Worm (Caenorhabditis elegans) whole organism, midembryonic: Measurements from ENCODE around the gene K08F8.15.

ENCODE experiments used
- T22C8.4 ChIP-seq: fragments of 200-800 bp; sonication (Bioruptor generic); IDR thresholded peaks from 2 replicates; pipeline ENCODE4 v1.3.6; 2022; ENCODE audit warnings: missing genetic modification characterization, missing compliant biosample characterization
- cog-1 ChIP-seq: sonication (generic microtip); optimal IDR thresholded peaks from 2 replicates; lab custom pipeline; 2016; ENCODE audit warnings: missing genetic modification characterization, missing compliant biosample characterization
- flt-1 ChIP-seq: fragments of 200-800 bp; sonication (Bioruptor generic); IDR thresholded peaks from 2 replicates; pipeline ENCODE4 v1.3.6; 2022; ENCODE audit warnings: missing genetic modification characterization, missing compliant biosample characterization
- klf-2 ChIP-seq: fragments of 200-800 bp; sonication (Bioruptor generic); conservative IDR thresholded peaks from 2 replicates; pipeline ENCODE4 v1.3.6; 2022; ENCODE audit warnings: missing genetic modification reagents, missing genetic modification characterization, missing compliant biosample characterization
- med-1 ChIP-seq: sonication (generic microtip); optimal IDR thresholded peaks from 2 replicates; lab custom pipeline; 2017; ENCODE audit warnings: missing genetic modification characterization, mild to moderate bottlenecking, missing compliant biosample characterization, antibody characterized with exemption, missing genetic modification reagents; ENCODE audit not compliant: insufficient read depth
- ref-1 ChIP-seq: fragments of 200-800 bp; sonication (Bioruptor generic); conservative IDR thresholded peaks from 2 replicates; pipeline ENCODE4 v1.3.6; 2022; ENCODE audit warnings: missing genetic modification reagents, missing genetic modification characterization, missing compliant biosample characterization
- tab-1 ChIP-seq: fragments of 200-800 bp; sonication (Bioruptor generic); IDR thresholded peaks from 2 replicates; pipeline ENCODE4 v1.3.6; 2022; ENCODE audit warnings: missing genetic modification characterization, missing compliant biosample characterization
- ztf-23 ChIP-seq: fragments of 200-800 bp; sonication (Bioruptor generic); IDR thresholded peaks from 2 replicates; pipeline ENCODE4 v1.3.6; 2022; ENCODE audit warnings: missing genetic modification reagents, missing genetic modification characterization, missing compliant biosample characterization
- ztf-29 ChIP-seq: fragments of 200-800 bp; sonication (Bioruptor generic); IDR thresholded peaks from 2 replicates; pipeline ENCODE4 v1.3.6; 2022; ENCODE audit warnings: missing genetic modification reagents, missing genetic modification characterization, missing compliant biosample characterization

K08F8.15 gene

ce11 chrII:8745449-8746297 is 20.9 kb upstream of the K08F8.15 start:
- no peak for TF ChIP-seq ztf-23 (GFP tag; lab: Robert Waterston, UW)

ce11 chrII:8746298-8746775 is 20.3 kb upstream of the K08F8.15 start:
- TF ChIP-seq cog-1 (tag; lab: Kevin White, UChicago) (no peak), flt-1 (GFP tag; lab: Robert Waterston, UW) (no peak), T22C8.4 (GFP tag; lab: Robert Waterston, UW) (no peak), klf-2 (no peak), tab-1 (GFP tag; lab: Robert Waterston, UW) (no peak), ref-1 (GFP tag; lab: Robert Waterston, UW) (no peak), med-1 (GFP tag; lab: Kevin White, UChicago) (no peak), ztf-29 (no peak), ztf-23 (GFP tag; lab: Robert Waterston, UW) (no peak)

- TF ChIP-seq flt-1 (GFP tag; lab: Robert Waterston, UW), result peak; percentile 63; the same call in 1 of the 2 replicates
- no peak for TF ChIP-seq cog-1 (tag; lab: Kevin White, UChicago)
Measured at ce11 chrII:8747246-8747938, 19.2 kb upstream of the K08F8.15 start.

ce11 chrII:8747939-8748352 is 18.7 kb upstream of the K08F8.15 start:
- TF ChIP-seq flt-1 (GFP tag; lab: Robert Waterston, UW) (0 out of 2 replicates have a peak, but pooled peaks have one; percentile 46), med-1 (GFP tag; lab: Kevin White, UChicago) (no peak), T22C8.4 (GFP tag; lab: Robert Waterston, UW) (no peak), klf-2 (no peak), ref-1 (GFP tag; lab: Robert Waterston, UW) (peak; percentile 55; the same call in 1 of the 2 replicates), ztf-29 (no peak), ztf-23 (GFP tag; lab: Robert Waterston, UW) (no peak), cog-1 (tag; lab: Kevin White, UChicago) (peak; percentile 79)

ce11 chrII:8748638-8749037 is 18.0 kb upstream of the K08F8.15 start:
- TF ChIP-seq klf-2 (no peak), flt-1 (GFP tag; lab: Robert Waterston, UW) (no peak), ztf-23 (GFP tag; lab: Robert Waterston, UW) (no peak), med-1 (GFP tag; lab: Kevin White, UChicago) (no peak), ztf-29 (no peak), T22C8.4 (GFP tag; lab: Robert Waterston, UW) (no peak), tab-1 (GFP tag; lab: Robert Waterston, UW) (no peak), cog-1 (tag; lab: Kevin White, UChicago) (no peak), ref-1 (GFP tag; lab: Robert Waterston, UW) (no peak)

- TF ChIP-seq tab-1 (GFP tag; lab: Robert Waterston, UW), result no peak
- TF ChIP-seq ztf-29, result no peak
- no peak for TF ChIP-seq klf-2
- TF ChIP-seq ztf-23 (GFP tag; lab: Robert Waterston, UW), result no peak
- no peak for TF ChIP-seq med-1 (GFP tag; lab: Kevin White, UChicago)
- TF ChIP-seq flt-1 (GFP tag; lab: Robert Waterston, UW), result no peak
Measured at ce11 chrII:8749084-8749483, 17.5 kb upstream of the K08F8.15 start.

ce11 chrII:8750056-8750455 is 16.6 kb upstream of the K08F8.15 start:
- no peak for TF ChIP-seq klf-2
- TF ChIP-seq med-1 (GFP tag; lab: Kevin White, UChicago), result no peak
- TF ChIP-seq flt-1 (GFP tag; lab: Robert Waterston, UW), result no peak
- TF ChIP-seq cog-1 (tag; lab: Kevin White, UChicago), result no peak
- no peak for TF ChIP-seq ztf-29
- TF ChIP-seq T22C8.4 (GFP tag; lab: Robert Waterston, UW), result no peak
- no peak for TF ChIP-seq ref-1 (GFP tag; lab: Robert Waterston, UW)
- TF ChIP-seq ztf-23 (GFP tag; lab: Robert Waterston, UW), result no peak
- TF ChIP-seq tab-1 (GFP tag; lab: Robert Waterston, UW), result no peak

ce11 chrII:8751042-8751441 is 15.6 kb upstream of the K08F8.15 start:
- TF ChIP-seq ztf-23 (GFP tag; lab: Robert Waterston, UW), result 0 out of 2 replicates have a peak, but pooled peaks have one; percentile 18
- TF ChIP-seq flt-1 (GFP tag; lab: Robert Waterston, UW), result no peak

- TF ChIP-seq cog-1 (tag; lab: Kevin White, UChicago) (no peak), ztf-29 (no peak), ref-1 (GFP tag; lab: Robert Waterston, UW) (no peak)
Measured at ce11 chrII:8751686-8752085, 14.9 kb upstream of the K08F8.15 start, which contains the start of gene atf-2. Gene atf-2, plus strand, starts transcription at chrII:8751986.

- TF ChIP-seq ref-1 (GFP tag; lab: Robert Waterston, UW), result no peak
- TF ChIP-seq tab-1 (GFP tag; lab: Robert Waterston, UW), result no peak
- no peak for TF ChIP-seq cog-1 (tag; lab: Kevin White, UChicago)
Measured at ce11 chrII:8755270-8755669, 11.3 kb upstream of the K08F8.15 start, which contains the start of gene K08F8.7. Gene K08F8.7, minus strand, starts transcription at chrII:8755370.
